Fruit fly (Drosophila melanogaster): Measurements from ENCODE around the gene CG31142.

Gene CG31142

DNA sequence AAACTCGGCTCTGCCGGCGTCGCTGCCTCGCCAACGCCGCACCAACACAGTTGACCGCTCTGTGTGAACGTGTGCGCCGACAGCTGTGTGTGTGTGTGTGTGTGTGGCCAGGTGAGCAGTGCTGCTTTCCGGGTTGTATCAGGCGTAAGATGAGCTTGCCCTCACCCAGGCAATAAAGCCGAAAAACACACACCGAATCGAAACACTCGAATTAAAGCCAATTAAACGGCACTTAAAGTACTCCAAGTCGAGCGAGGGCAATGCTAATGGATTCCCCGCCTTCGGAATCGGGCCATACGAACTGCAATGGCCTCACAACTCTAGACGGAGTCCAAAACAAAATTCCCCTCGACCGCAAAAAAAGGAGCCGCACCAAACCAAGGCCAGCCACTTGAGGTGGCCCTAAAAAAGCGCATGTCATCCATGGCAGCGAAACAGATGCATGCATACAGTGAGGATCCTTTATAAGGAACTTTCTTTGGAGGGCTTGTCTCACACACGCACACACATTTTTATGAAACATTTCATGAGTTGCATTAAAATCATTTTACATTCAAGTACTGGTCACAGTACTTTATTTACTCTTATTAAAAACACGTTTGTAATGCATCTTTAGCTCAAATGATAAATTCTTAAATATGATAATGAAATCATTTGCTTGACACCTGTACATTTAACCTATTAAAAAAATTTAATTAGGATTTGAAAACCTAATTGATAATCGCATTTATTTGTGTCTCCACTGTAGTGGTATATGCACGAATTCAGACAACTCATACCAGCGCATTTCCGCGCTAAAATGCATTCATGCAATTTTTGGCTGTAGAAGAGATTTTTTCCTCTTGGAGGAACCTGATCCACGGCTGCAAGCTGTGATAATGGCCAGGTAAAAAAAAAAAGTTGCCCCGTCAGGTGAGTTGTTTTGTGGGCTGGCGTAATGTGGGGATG is 19.7 kb downstream of the CG31142 start (continued):
- TF ChIP-seq gce (GFP tag; IDR thresholded peaks at IDR 0.05) (0 out of 3 replicates have a peak, but pooled peaks have one; percentile 18), CG10431 (GFP tag; optimal IDR thresholded peaks at IDR 0.05) (no peak), CG34422 (GFP tag; IDR thresholded peaks at IDR 0.05) (no peak), lab (GFP tag; optimal IDR thresholded peaks at IDR 0.05) (no peak), CG6813 (GFP tag; optimal IDR thresholded peaks at IDR 0.05) (no peak), Dek (tag; optimal IDR thresholded peaks at IDR 0.05) (no peak)

dm6 chr3R:23955380-23955779 is 26.3 kb downstream of the CG31142 start:
- TF ChIP-seq CG1603 (tag; optimal IDR thresholded peaks at IDR 0.05) = no peak
- TF ChIP-seq vnd (GFP tag; IDR thresholded peaks at IDR 0.05; ENCODE audit: partially characterized antibody) = no peak
- TF ChIP-seq CG17385 (GFP tag; optimal IDR thresholded peaks at IDR 0.05) = peak; percentile 70
- TF ChIP-seq CHES-1-like (GFP tag; optimal IDR thresholded peaks at IDR 0.05) = no peak
- no peak for TF ChIP-seq Poxn (GFP tag; IDR thresholded peaks at IDR 0.05)
- TF ChIP-seq CG3163 (GFP tag; optimal IDR thresholded peaks at IDR 0.05) = peak; percentile 66
- 0 out of 3 replicates have a peak, but pooled peaks have one; percentile 17 for TF ChIP-seq ci (GFP tag; IDR thresholded peaks at IDR 0.05)
- peak; percentile 30; the same call in 1 of the 3 replicates for TF ChIP-seq row (GFP tag; IDR thresholded peaks at IDR 0.05)
- peak; percentile 64 for TF ChIP-seq sens (GFP tag)
- TF ChIP-seq Adf1 (GFP tag; IDR thresholded peaks at IDR 0.05) = no peak
- TF ChIP-seq bbx (GFP tag; IDR thresholded peaks at IDR 0.05; ENCODE audit: partially characterized antibody) = 0 out of 2 replicates have a peak, but pooled peaks have one; percentile 18
- peak; percentile 40 for TF ChIP-seq nom (GFP tag; optimal IDR thresholded peaks at IDR 0.05)
- TF ChIP-seq crp (GFP tag; optimal IDR thresholded peaks at IDR 0.05) = peak in 1 of 2 experiments; percentile 49
- no peak for TF ChIP-seq hkb (optimal IDR thresholded peaks at IDR 0.05)
- TF ChIP-seq hkb (GFP tag; IDR thresholded peaks at IDR 0.05) = 0 out of 2 replicates have a peak, but pooled peaks have one; percentile 34
- peak; percentile 61 to 64 for TF ChIP-seq Trl (optimal IDR thresholded peaks at IDR 0.05)
- TF ChIP-seq Trl (GFP tag; optimal IDR thresholded peaks at IDR 0.05) = no peak
- peak; percentile 93 for TF ChIP-seq Blimp-1 (GFP tag; optimal IDR thresholded peaks at IDR 0.05)
- peak; percentile 81 for TF ChIP-seq D19A (tag; optimal IDR thresholded peaks at IDR 0.05)
- TF ChIP-seq Eip74EF (GFP tag; optimal IDR thresholded peaks at IDR 0.05) = peak in 1 of 2 experiments; percentile 88
- TF ChIP-seq nerfin-2 (GFP tag; IDR thresholded peaks at IDR 0.05; ENCODE audit: partially characterized antibody) = no peak

DNA sequence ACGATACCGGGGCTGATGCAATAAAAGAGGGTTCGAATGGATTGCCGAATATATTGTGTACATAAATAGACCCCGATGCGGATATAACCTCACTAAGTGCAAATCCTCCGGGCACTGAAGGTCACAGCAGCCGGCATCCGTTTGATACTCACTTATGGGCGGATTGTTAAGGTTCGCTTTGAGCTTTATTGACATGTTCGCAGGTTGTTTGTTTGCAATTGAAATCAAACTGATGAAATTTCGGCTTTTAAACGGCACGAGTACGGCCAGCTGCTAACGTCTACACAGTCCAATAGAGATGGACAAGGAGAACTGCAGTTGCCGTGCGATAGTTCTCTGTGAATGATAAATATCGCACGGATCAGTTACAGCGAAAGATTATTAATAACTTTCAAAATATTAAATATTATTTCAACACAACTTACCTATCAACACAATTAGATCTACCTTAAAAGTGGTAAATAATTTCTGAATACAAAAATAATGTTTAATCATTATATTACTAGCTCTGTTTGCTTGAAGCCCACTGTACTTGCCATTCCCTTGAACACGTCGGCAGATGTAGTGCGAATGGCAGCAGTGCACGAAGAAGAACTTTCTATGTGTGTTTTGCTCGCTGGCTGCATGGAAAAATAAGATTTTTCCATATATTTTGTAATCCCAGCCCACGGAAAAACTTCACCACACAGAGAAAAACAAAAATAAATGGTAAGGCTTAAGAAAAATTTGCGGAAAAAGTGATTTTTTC is 29.2 kb downstream of the CG31142 start, which contains the start of the genes GluProRS and AP-1sigma:
GluProRS (minus strand) TSS at position 301 of the 748 bp plus-strand sequence.
AP-1sigma (plus strand) TSS at position 561 of the 748 bp plus-strand sequence.
- TF ChIP-seq HLH3B (GFP tag; IDR thresholded peaks at IDR 0.05) (peak; percentile 97), Hsf (GFP tag; optimal IDR thresholded peaks at IDR 0.05) (peak; percentile 93), CG12236 (GFP tag; optimal IDR thresholded peaks at IDR 0.05) (peak; percentile 46), CG8478 (optimal IDR thresholded peaks at IDR 0.05) (peak; percentile 69), Sin3A (optimal IDR thresholded peaks at IDR 0.05) (peak; percentile 99), shn (GFP tag; optimal IDR thresholded peaks at IDR 0.05) (peak; percentile 71), CG18476 (GFP tag; optimal IDR thresholded peaks at IDR 0.05) (peak; percentile 91), knrl (GFP tag; IDR thresholded peaks at IDR 0.05; ENCODE audit: partially characterized antibody) (peak; percentile 97), CG7271 (tag; optimal IDR thresholded peaks at IDR 0.05) (peak; percentile 63), CG17829 (tag; optimal IDR thresholded peaks at IDR 0.05) (peak; percentile 89), CG14965 (GFP tag; optimal IDR thresholded peaks at IDR 0.05; ENCODE audit: borderline replicate concordance) (peak; percentile 0), CG13424 (tag; optimal IDR thresholded peaks at IDR 0.05) (peak; percentile 91), pros (GFP tag; optimal IDR thresholded peaks at IDR 0.05) (no peak), CG7556 (GFP tag; optimal IDR thresholded peaks at IDR 0.05) (peak; percentile 82), grn (GFP tag; optimal IDR thresholded peaks at IDR 0.05) (peak; percentile 56), Dek (tag; optimal IDR thresholded peaks at IDR 0.05) (peak; percentile 88), ATbp (GFP tag; optimal IDR thresholded peaks at IDR 0.05) (peak; percentile 72), sima (GFP tag; optimal IDR thresholded peaks at IDR 0.05) (peak; percentile 39), Aef1 (GFP tag; IDR thresholded peaks at IDR 0.05) (peak; percentile 95)

Measured in whole organism, embryonic.